Fruit fly (Drosophila melanogaster) whole organism, embryonic: ENCODE results near the gene Est-Q.

Experiments
- ATbp ChIP-seq: fragments of 200-800 bp; sonication (Bioruptor generic); optimal IDR thresholded peaks from 2 replicates; lab custom pipeline; 2017; ENCODE audit warnings: missing biosample characterization, mild to moderate bottlenecking, missing genetic modification characterization, missing genetic modification reagents
- BEAF-32 ChIP-seq: fragments of 200-800 bp; sonication (Bioruptor generic); optimal IDR thresholded peaks from 3 replicates; lab custom pipeline; 2017; ENCODE audit warnings: missing biosample characterization, missing genetic modification characterization, mild to moderate bottlenecking, moderate library complexity, missing genetic modification reagents
- Bdp1 ChIP-seq: fragments of 200-800 bp; sonication (Bioruptor generic); optimal IDR thresholded peaks from 3 replicates; lab custom pipeline; 2016; ENCODE audit warnings: missing biosample characterization, missing genetic modification characterization
- CG10267 ChIP-seq: fragments of 200-800 bp; sonication (Bioruptor generic); optimal IDR thresholded peaks from 2 replicates; lab custom pipeline; 2018; ENCODE audit warnings: missing biosample characterization, mild to moderate bottlenecking, missing genetic modification characterization, moderate library complexity
- CG12769 ChIP-seq: fragments of 200-800 bp; sonication (Bioruptor generic); optimal IDR thresholded peaks from 2 replicates; lab custom pipeline; 2019; ENCODE audit warnings: missing biosample characterization, mild to moderate bottlenecking, missing genetic modification characterization, moderate library complexity
- CG12942 ChIP-seq: fragments of 200-800 bp; sonication (Bioruptor generic); optimal IDR thresholded peaks from 3 replicates; lab custom pipeline; 2016; ENCODE audit warnings: missing biosample characterization, missing genetic modification characterization
- CG13123 ChIP-seq: fragments of 200-800 bp; sonication (Bioruptor generic); optimal IDR thresholded peaks from 2 replicates; lab custom pipeline; 2016; ENCODE audit warnings: missing biosample characterization, missing genetic modification characterization
- CG14710 ChIP-seq: fragments of 200-800 bp; sonication (Bioruptor generic); optimal IDR thresholded peaks from 3 replicates; lab custom pipeline; 2019; ENCODE audit warnings: missing biosample characterization, mild to moderate bottlenecking, missing genetic modification characterization, moderate library complexity
- CG15073 ChIP-seq: fragments of 200-800 bp; sonication (Bioruptor generic); optimal IDR thresholded peaks from 2 replicates; lab custom pipeline; 2016; ENCODE audit warnings: missing biosample characterization, missing genetic modification characterization
- CG18619 ChIP-seq: fragments of 200-800 bp; sonication (Bioruptor generic); optimal IDR thresholded peaks from 3 replicates; lab custom pipeline; 2017; ENCODE audit warnings: missing biosample characterization, mild to moderate bottlenecking, missing genetic modification characterization
- CG34376 ChIP-seq: fragments of 200-800 bp; sonication (Bioruptor generic); optimal IDR thresholded peaks from 2 replicates; lab custom pipeline; 2018; ENCODE audit warnings: missing biosample characterization, mild to moderate bottlenecking, missing genetic modification characterization
- CG3847 ChIP-seq: fragments of 200-800 bp; sonication (Bioruptor generic); IDR thresholded peaks from 2 replicates; pipeline ENCODE4 v1.3.6; 2022; ENCODE audit warnings: missing biosample characterization, missing genetic modification characterization
- CG43689 ChIP-seq: fragments of 200-800 bp; sonication (Bioruptor generic); IDR thresholded peaks from 2 replicates; pipeline ENCODE4 v1.3.6; 2022; ENCODE audit warnings: missing biosample characterization, missing genetic modification characterization
- CG5245 ChIP-seq: fragments of 200-800 bp; sonication (Bioruptor generic); optimal IDR thresholded peaks from 3 replicates; lab custom pipeline; 2016; ENCODE audit warnings: missing biosample characterization, missing genetic modification characterization
- CG7745 ChIP-seq: fragments of 200-800 bp; sonication (Bioruptor generic); optimal IDR thresholded peaks from 2 replicates; lab custom pipeline; 2018; ENCODE audit warnings: missing biosample characterization, mild to moderate bottlenecking, missing genetic modification characterization, moderate library complexity
- CHES-1-like ChIP-seq: fragments of 200-800 bp; sonication (Bioruptor generic); optimal IDR thresholded peaks from 2 replicates; lab custom pipeline; 2016; ENCODE audit warnings: missing biosample characterization, missing genetic modification characterization
- CTCF ChIP-seq: fragments of 200-800 bp; sonication (Bioruptor generic); optimal IDR thresholded peaks from 2 replicates; lab custom pipeline; 2017; ENCODE audit warnings: missing biosample characterization, mild to moderate bottlenecking, missing genetic modification characterization, moderate library complexity
- CrebB ChIP-seq: fragments of 200-800 bp; sonication (Bioruptor generic); optimal IDR thresholded peaks from 3 replicates; lab custom pipeline; 2018; ENCODE audit warnings: missing biosample characterization, mild to moderate bottlenecking, missing genetic modification characterization
- Eip74EF ChIP-seq, 2 experiments: fragments of 200-800 bp in 1 of 2; fragments of >200 bp in 1 of 2; sonication (Bioruptor generic) in 1 of 2; optimal IDR thresholded peaks; 2 replicates each; lab custom pipeline; 2017 to 2019; ENCODE audit warnings: missing biosample characterization in 2 of 2, missing genetic modification characterization in 2 of 2, mild to moderate bottlenecking in 1 of 2, moderate library complexity in 1 of 2
- Fer1 ChIP-seq: fragments of 200-800 bp; sonication (Bioruptor generic); optimal IDR thresholded peaks from 2 replicates; lab custom pipeline; 2017; ENCODE audit warnings: missing biosample characterization, mild to moderate bottlenecking, missing genetic modification characterization
- HLH3B ChIP-seq: fragments of 200-800 bp; sonication (Bioruptor generic); IDR thresholded peaks from 2 replicates; pipeline ENCODE4 v1.3.6; 2022; ENCODE audit warnings: missing biosample characterization, missing genetic modification characterization
- HmgD ChIP-seq: fragments of 200-800 bp; sonication (Bioruptor generic); optimal IDR thresholded peaks from 3 replicates; lab custom pipeline; 2016; ENCODE audit warnings: missing biosample characterization, missing genetic modification characterization
- Jarid2 ChIP-seq: fragments of 200-800 bp; sonication (Bioruptor generic); optimal IDR thresholded peaks from 3 replicates; lab custom pipeline; 2017; ENCODE audit warnings: mild to moderate bottlenecking, missing biosample characterization, missing genetic modification reagents, missing genetic modification characterization
- Lim3 ChIP-seq: fragments of 200-800 bp; sonication (Bioruptor generic); IDR thresholded peaks from 2 replicates; pipeline ENCODE4 v1.3.6; 2022; ENCODE audit warnings: missing biosample characterization, missing genetic modification characterization
- Med ChIP-seq: fragments of 200-800 bp; sonication (Bioruptor generic); peaks from one replicate; lab custom pipeline; 2016; ENCODE audit warnings: missing biosample characterization, missing genetic modification characterization, mild to moderate bottlenecking, inconsistent platforms, moderate library complexity
- Myb ChIP-seq: fragments of 200-800 bp; sonication (Bioruptor generic); optimal IDR thresholded peaks from 2 replicates; lab custom pipeline; 2016; ENCODE audit warnings: missing biosample characterization, missing genetic modification characterization
- Nf-YA ChIP-seq: fragments of 200-800 bp; sonication (Bioruptor generic); IDR thresholded peaks from 2 replicates; pipeline ENCODE4 v1.3.6; 2022; ENCODE audit warnings: missing biosample characterization, missing genetic modification characterization
- Optix ChIP-seq: fragments of 200-800 bp; sonication (Bioruptor generic); IDR thresholded peaks from 3 replicates; pipeline ENCODE4 v1.3.6; 2022; ENCODE audit warnings: missing biosample characterization, missing genetic modification characterization
- Pdp1 ChIP-seq, 2 experiments: fragments of 200-800 bp; sonication (Bioruptor generic); optimal IDR thresholded peaks; 3 replicates each; lab custom pipeline; 2016; ENCODE audit warnings: missing biosample characterization in 2 of 2, missing genetic modification characterization in 2 of 2, mild to moderate bottlenecking in 1 of 2, moderate library complexity in 1 of 2
- Scr ChIP-seq: fragments of 200-800 bp; sonication (Bioruptor generic); IDR thresholded peaks from 2 replicates; pipeline ENCODE4 v1.3.6; 2022; ENCODE audit warnings: missing biosample characterization, missing genetic modification characterization; ENCODE audit not compliant: partially characterized antibody
- Side ChIP-seq: fragments of 200-800 bp; sonication (Bioruptor generic); optimal IDR thresholded peaks from 2 replicates; lab custom pipeline; 2016; ENCODE audit warnings: missing biosample characterization, missing genetic modification characterization
- amos ChIP-seq: fragments of 200-800 bp; sonication (Bioruptor generic); IDR thresholded peaks from 2 replicates; pipeline ENCODE4 v1.3.6; 2022; ENCODE audit warnings: missing biosample characterization, missing genetic modification characterization; ENCODE audit not compliant: partially characterized antibody
- aop ChIP-seq: fragments of 200-800 bp; sonication (Bioruptor generic); IDR thresholded peaks from 2 replicates; pipeline ENCODE4 v1.3.6; 2022; ENCODE audit warnings: missing biosample characterization, missing genetic modification characterization
- ara ChIP-seq: fragments of 200-800 bp; sonication (Bioruptor generic); IDR thresholded peaks from 2 replicates; pipeline ENCODE4 v1.3.6; 2022; ENCODE audit warnings: missing biosample characterization, missing genetic modification characterization
- az2 ChIP-seq: fragments of 200-800 bp; sonication (Bioruptor generic); optimal IDR thresholded peaks from 3 replicates; lab custom pipeline; 2016; ENCODE audit warnings: missing biosample characterization, missing genetic modification characterization
- br ChIP-seq: fragments of >200 bp; optimal IDR thresholded peaks from 2 replicates; lab custom pipeline; 2017
- crp ChIP-seq, 2 experiments: fragments of 200-800 bp; sonication (Bioruptor generic); optimal IDR thresholded peaks; 2 replicates in 1 of 2; 3 replicates in 1 of 2; lab custom pipeline; 2017; ENCODE audit warnings: missing biosample characterization in 2 of 2, missing genetic modification characterization in 2 of 2, mild to moderate bottlenecking in 1 of 2, moderate library complexity in 1 of 2
- disco-r ChIP-seq: fragments of 200-800 bp; sonication (Bioruptor generic); optimal IDR thresholded peaks from 2 replicates; lab custom pipeline; 2016; ENCODE audit warnings: missing biosample characterization, missing genetic modification characterization
- gcm ChIP-seq: fragments of 200-800 bp; sonication (Bioruptor generic); optimal IDR thresholded peaks from 2 replicates; lab custom pipeline; 2019; ENCODE audit warnings: missing biosample characterization, mild to moderate bottlenecking, missing genetic modification characterization, moderate library complexity
- gro ChIP-seq: fragments of 200-800 bp; sonication (Bioruptor generic); optimal IDR thresholded peaks from 2 replicates; lab custom pipeline; 2016; ENCODE audit warnings: missing biosample characterization, missing genetic modification characterization
- ham ChIP-seq: fragments of 200-800 bp; sonication (Bioruptor generic); IDR thresholded peaks from 2 replicates; pipeline ENCODE4 v1.3.6; 2022; ENCODE audit warnings: missing biosample characterization, missing genetic modification characterization
- ind ChIP-seq: fragments of 200-800 bp; sonication (Bioruptor generic); optimal IDR thresholded peaks from 3 replicates; lab custom pipeline; 2016; ENCODE audit warnings: missing biosample characterization, missing genetic modification characterization
- lmd ChIP-seq: fragments of 200-800 bp; sonication (Bioruptor generic); IDR thresholded peaks from 2 replicates; pipeline ENCODE4 v1.3.6; 2022; ENCODE audit warnings: missing biosample characterization, missing genetic modification characterization
- maf-S ChIP-seq: fragments of 200-800 bp; sonication (Bioruptor generic); optimal IDR thresholded peaks from 2 replicates; lab custom pipeline; 2016; ENCODE audit warnings: missing biosample characterization, missing genetic modification characterization
- nau ChIP-seq: fragments of 200-800 bp; sonication (Bioruptor generic); optimal IDR thresholded peaks from 3 replicates; lab custom pipeline; 2017; ENCODE audit warnings: missing biosample characterization, mild to moderate bottlenecking, missing genetic modification characterization, missing genetic modification reagents
- pnt ChIP-seq: fragments of 200-800 bp; sonication (Bioruptor generic); optimal IDR thresholded peaks from 3 replicates; lab custom pipeline; 2016; ENCODE audit warnings: missing biosample characterization, missing genetic modification characterization
- row ChIP-seq: fragments of 200-800 bp; sonication (Bioruptor generic); IDR thresholded peaks from 3 replicates; pipeline ENCODE4 v1.3.6; 2022; ENCODE audit warnings: missing biosample characterization, missing genetic modification characterization
- run ChIP-seq: fragments of 200-800 bp; sonication (Bioruptor generic); optimal IDR thresholded peaks from 3 replicates; lab custom pipeline; 2018; ENCODE audit warnings: missing biosample characterization, mild to moderate bottlenecking, missing genetic modification characterization
- slbo ChIP-seq: fragments of 200-800 bp; sonication (Bioruptor generic); IDR thresholded peaks from 2 replicates; pipeline ENCODE4 v1.3.6; 2022; ENCODE audit warnings: missing biosample characterization, missing genetic modification characterization
- yki ChIP-seq: fragments of >200 bp; optimal IDR thresholded peaks from 3 replicates; lab custom pipeline; 2018

The Est-Q gene

DNA sequence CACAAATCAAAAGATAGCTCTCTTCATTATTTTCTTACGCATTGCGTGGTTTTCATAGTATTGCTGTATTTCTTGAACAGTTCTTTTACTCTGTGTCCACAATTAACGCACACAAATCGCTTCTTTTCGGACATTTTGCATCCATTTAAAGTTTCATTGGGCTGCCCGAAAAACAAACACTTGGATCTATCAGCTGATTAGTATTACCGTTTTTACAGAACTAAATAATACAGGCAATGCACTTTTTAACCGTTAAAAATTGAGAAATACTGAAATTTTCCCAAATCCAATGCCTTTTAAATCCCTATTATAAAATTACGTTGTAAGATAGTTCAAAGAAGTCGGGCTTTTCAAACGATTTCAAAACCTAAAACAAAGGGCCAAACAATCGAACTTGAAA is 27.9 kb downstream of the Est-Q start, which contains the start of gene Arv1 (continued):
- TF ChIP-seq BEAF-32 (peak; percentile 9), Med (no peak), Pdp1 (GFP tag; optimal IDR thresholded peaks at IDR 0.05; lab: Kevin White, UChicago) (peak in 1 of 2 experiments; percentile 7), crp (GFP tag; optimal IDR thresholded peaks at IDR 0.05; lab: Kevin White, UChicago) (peak; percentile 19 to 83), amos (GFP tag; lab: Robert Waterston, UW) (no peak), Bdp1 (GFP tag; lab: Kevin White, UChicago) (no peak), lmd (GFP tag; lab: Robert Waterston, UW) (no peak), Myb (GFP tag; lab: Kevin White, UChicago) (peak; percentile 76)

- TF ChIP-seq Fer1 (GFP tag; lab: Kevin White, UChicago) (no peak), CG12769 (tag; lab: Kevin White, UChicago) (no peak), HLH3B (no peak), gcm (no peak), CG10267 (tag; lab: Kevin White, UChicago) (peak; percentile 47), CG13123 (no peak), nau (GFP tag; lab: Kevin White, UChicago) (no peak), CG15073 (no peak), CHES-1-like (GFP tag; lab: Kevin White, UChicago) (peak; percentile 31), Jarid2 (GFP tag; lab: Kevin White, UChicago) (no peak), gro (GFP tag; lab: Kevin White, UChicago) (peak; percentile 35), aop (GFP tag; lab: Robert Waterston, UW) (no peak), CG12942 (no peak), CG18619 (no peak), HmgD (peak; percentile 44), ara (GFP tag; lab: Robert Waterston, UW) (no peak), pnt (GFP tag; lab: Kevin White, UChicago) (no peak), run (no peak), CG7745 (tag; lab: Kevin White, UChicago) (no peak), ATbp (GFP tag; lab: Kevin White, UChicago) (no peak), ind (GFP tag; lab: Kevin White, UChicago) (no peak), CrebB (tag; lab: Kevin White, UChicago) (no peak), maf-S (GFP tag; lab: Kevin White, UChicago) (no peak), slbo (GFP tag; lab: Robert Waterston, UW) (no peak), CG34376 (GFP tag; lab: Kevin White, UChicago) (peak; percentile 5), disco-r (GFP tag; lab: Kevin White, UChicago) (no peak), CTCF (GFP tag; lab: Kevin White, UChicago) (peak; percentile 12), Nf-YA (GFP tag; lab: Robert Waterston, UW) (no peak), Optix (no peak), Eip74EF (GFP tag; optimal IDR thresholded peaks at IDR 0.05; lab: Kevin White, UChicago) (no peak), Lim3 (GFP tag; lab: Robert Waterston, UW) (no peak), ham (GFP tag; lab: Robert Waterston, UW) (no peak), CG14710 (peak; percentile 44), yki (no peak), CG43689 (GFP tag; lab: Robert Waterston, UW) (no peak), Scr (GFP tag; lab: Robert Waterston, UW) (peak; percentile 76), amos (GFP tag; lab: Robert Waterston, UW) (peak; percentile 54; the same call in 1 of the 2 replicates), CG3847 (GFP tag; lab: Robert Waterston, UW) (no peak), Side (GFP tag; lab: Kevin White, UChicago) (no peak), CG5245 (no peak), row (GFP tag; lab: Robert Waterston, UW) (peak; percentile 52; the same call in 2 of the 3 replicates), az2 (GFP tag; lab: Kevin White, UChicago) (no peak), br (lab: Kevin White, UChicago) (no peak)
These were observed 32.2 kb downstream of the Est-Q start, which contains the start of gene Mkrn1 for dm6 chr3L:21533270-21533948. Gene Mkrn1 (minus strand): TSS chr3L:21533713.
